Worm (Caenorhabditis elegans) whole organism, L2 larva: ENCODE results near the gene F45E10.2.

ENCODE experiments used
- egl-27 ChIP-seq: sonication (generic microtip); optimal IDR thresholded peaks from 3 replicates; lab custom pipeline; 2017; ENCODE audit warnings: missing biosample characterization, missing genetic modification reagents, missing genetic modification characterization
- lin-39 ChIP-seq: fragments of 150-350 bp; optimal IDR thresholded peaks from 2 replicates; lab custom pipeline; 2014; ENCODE audit warnings: missing biosample characterization, missing genetic modification reagents, missing genetic modification characterization
- mdl-1 ChIP-seq, 2 experiments: fragments of 150-350 bp in 1 of 2; sonication (generic microtip) in 1 of 2; optimal IDR thresholded peaks; 2 replicates each; lab custom pipeline; 2017; ENCODE audit warnings: missing biosample characterization in 2 of 2, missing genetic modification characterization in 2 of 2
- nhr-12 ChIP-seq: fragments of 150-350 bp; optimal IDR thresholded peaks from 2 replicates; lab custom pipeline; 2014; ENCODE audit warnings: missing biosample characterization, missing genetic modification characterization
- nhr-237 ChIP-seq: fragments of 150-350 bp; optimal IDR thresholded peaks from 2 replicates; lab custom pipeline; 2014; ENCODE audit warnings: missing biosample characterization, missing genetic modification characterization
- nhr-25 ChIP-seq: fragments of 150-350 bp; sonication (generic microtip); optimal IDR thresholded peaks from 3 replicates; lab custom pipeline; 2014; ENCODE audit warnings: missing biosample characterization, missing genetic modification characterization
- nhr-77 ChIP-seq: fragments of 150-350 bp; optimal IDR thresholded peaks from 2 replicates; lab custom pipeline; 2014; ENCODE audit warnings: missing biosample characterization, missing genetic modification characterization
- unc-55 ChIP-seq: fragments of 150-350 bp; sonication (generic microtip); optimal IDR thresholded peaks from 3 replicates; lab custom pipeline; 2014; ENCODE audit warnings: missing biosample characterization, missing genetic modification reagents, missing genetic modification characterization
- unc-62 ChIP-seq: fragments of 150-350 bp; optimal IDR thresholded peaks from 2 replicates; lab custom pipeline; 2014; ENCODE audit warnings: missing biosample characterization, missing genetic modification reagents, missing genetic modification characterization
- zag-1 ChIP-seq: fragments of 150-350 bp; optimal IDR thresholded peaks from 2 replicates; lab custom pipeline; 2014; ENCODE audit warnings: missing biosample characterization, missing genetic modification characterization

- no peak for TF ChIP-seq nhr-25
- no peak for TF ChIP-seq lin-39
- TF ChIP-seq zag-1 (tag; lab: Kevin White, UChicago): no peak
- TF ChIP-seq nhr-12 (tag; lab: Kevin White, UChicago): no peak
- no peak for TF ChIP-seq unc-55
- TF ChIP-seq mdl-1 (tag; optimal IDR thresholded peaks at IDR 0.05; lab: Kevin White, UChicago): no peak
- TF ChIP-seq unc-62 (GFP tag; lab: Kevin White, UChicago): no peak
- TF ChIP-seq nhr-77 (tag; lab: Kevin White, UChicago): no peak
- TF ChIP-seq nhr-237: no peak
- TF ChIP-seq egl-27: no peak
Measured at ce11 chrII:11064191-11064695, 9.1 kb upstream of the F45E10.2 start.
